Worm (Caenorhabditis elegans): ENCODE results near the gene Y39A1A.22.

ce11 chrIII:10704499-10704898 lies 2.3 kb downstream of the Y39A1A.22 start:
- TF ChIP-seq sea-2 (GFP tag; optimal IDR thresholded peaks at IDR 0.05) (no peak), fkh-2 (tag; optimal IDR thresholded peaks at IDR 0.05) (no peak), nhr-12 (tag; optimal IDR thresholded peaks at IDR 0.05) (no peak), nhr-77 (tag; optimal IDR thresholded peaks at IDR 0.05) (no peak), ZK546.5 (tag; optimal IDR thresholded peaks at IDR 0.05) (no peak), nhr-11 (tag; optimal IDR thresholded peaks at IDR 0.05) (no peak), nhr-25 (tag; optimal IDR thresholded peaks at IDR 0.05) (no peak), hmg-11 (tag; optimal IDR thresholded peaks at IDR 0.05) (no peak), nhr-237 (tag; optimal IDR thresholded peaks at IDR 0.05) (no peak), pha-4 (tag; optimal IDR thresholded peaks at IDR 0.05) (no peak), tbx-2 (tag; optimal IDR thresholded peaks at IDR 0.05) (no peak), unc-62 (GFP tag; optimal IDR thresholded peaks at IDR 0.05) (no peak), lin-39 (tag; optimal IDR thresholded peaks at IDR 0.05) (no peak), snpc-4 (tag; optimal IDR thresholded peaks at IDR 0.05) (no peak)
